Fruit fly (Drosophila melanogaster) whole organism, embryonic: ENCODE measurements around the gene mRpL3.

ENCODE experiments used
- ATbp ChIP-seq: fragments of 200-800 bp; sonication (Bioruptor generic); optimal IDR thresholded peaks from 2 replicates; lab custom pipeline; 2017; ENCODE audit warnings: missing biosample characterization, mild to moderate bottlenecking, missing genetic modification characterization, missing genetic modification reagents
- CG10209 ChIP-seq: fragments of 200-800 bp; sonication (Bioruptor generic); optimal IDR thresholded peaks from 3 replicates; lab custom pipeline; 2017; ENCODE audit warnings: missing biosample characterization, mild to moderate bottlenecking, missing genetic modification characterization, missing genetic modification reagents
- CG1024 ChIP-seq: fragments of 200-800 bp; sonication (Bioruptor generic); IDR thresholded peaks from 2 replicates; pipeline ENCODE4 v1.3.6; 2022; ENCODE audit warnings: missing biosample characterization, missing genetic modification characterization
- CG10979 ChIP-seq: fragments of 200-800 bp; sonication (Bioruptor generic); optimal IDR thresholded peaks from 2 replicates; lab custom pipeline; 2018; ENCODE audit warnings: missing biosample characterization, mild to moderate bottlenecking, missing genetic modification characterization, moderate library complexity
- CG11398 ChIP-seq: fragments of 200-800 bp; sonication (Bioruptor generic); optimal IDR thresholded peaks from 2 replicates; lab custom pipeline; 2016; ENCODE audit warnings: missing biosample characterization, missing genetic modification characterization
- CG17802 ChIP-seq: fragments of 200-800 bp; sonication (Bioruptor generic); optimal IDR thresholded peaks from 2 replicates; lab custom pipeline; 2018; ENCODE audit warnings: missing biosample characterization, mild to moderate bottlenecking, missing genetic modification characterization, moderate library complexity
- CG30403 ChIP-seq: fragments of 200-800 bp; sonication (Bioruptor generic); optimal IDR thresholded peaks from 3 replicates; lab custom pipeline; 2016; ENCODE audit warnings: missing biosample characterization, missing genetic modification characterization
- CG3065 ChIP-seq: fragments of 200-800 bp; sonication (Bioruptor generic); optimal IDR thresholded peaks from 2 replicates; lab custom pipeline; 2016; ENCODE audit warnings: missing biosample characterization, missing genetic modification characterization
- CG5245 ChIP-seq: fragments of 200-800 bp; sonication (Bioruptor generic); optimal IDR thresholded peaks from 3 replicates; lab custom pipeline; 2016; ENCODE audit warnings: missing biosample characterization, missing genetic modification characterization
- CG6854 ChIP-seq: fragments of 200-800 bp; sonication (Bioruptor generic); optimal IDR thresholded peaks from 3 replicates; lab custom pipeline; 2017; ENCODE audit warnings: missing biosample characterization, mild to moderate bottlenecking, missing genetic modification characterization
- CG7357 ChIP-seq: fragments of 200-800 bp; sonication (Bioruptor generic); IDR thresholded peaks from 3 replicates; pipeline ENCODE4 v1.3.6; 2022; ENCODE audit warnings: missing biosample characterization, missing genetic modification characterization
- CG8281 ChIP-seq: fragments of 200-800 bp; sonication (Bioruptor generic); optimal IDR thresholded peaks from 2 replicates; lab custom pipeline; 2018; ENCODE audit warnings: missing biosample characterization, mild to moderate bottlenecking, missing genetic modification characterization, moderate library complexity
- CG8290 ChIP-seq, 3 experiments: fragments of 200-800 bp; sonication (Bioruptor generic); optimal IDR thresholded peaks; 2 replicates each; lab custom pipeline; 2016 to 2019; ENCODE audit warnings: missing biosample characterization in 3 of 3, missing genetic modification characterization in 3 of 3, mild to moderate bottlenecking in 2 of 3, moderate library complexity in 1 of 3
- CG8478 ChIP-seq: fragments of >200 bp; optimal IDR thresholded peaks from 2 replicates; lab custom pipeline; 2018
- Dad ChIP-seq: fragments of 200-800 bp; sonication (Bioruptor generic); optimal IDR thresholded peaks from 3 replicates; lab custom pipeline; 2016; ENCODE audit warnings: missing biosample characterization, missing genetic modification characterization
- Dbx ChIP-seq: fragments of 200-800 bp; sonication (Bioruptor generic); IDR thresholded peaks from 3 replicates; pipeline ENCODE4 v1.3.6; 2022; ENCODE audit warnings: missing biosample characterization, missing genetic modification characterization
- Hmx ChIP-seq: fragments of 200-800 bp; sonication (Bioruptor generic); optimal IDR thresholded peaks from 2 replicates; lab custom pipeline; 2016; ENCODE audit warnings: missing biosample characterization, missing genetic modification characterization
- Hr51 ChIP-seq, 2 experiments: fragments of 200-800 bp; sonication (Bioruptor generic); optimal IDR thresholded peaks; 2 replicates in 1 of 2; 3 replicates in 1 of 2; lab custom pipeline; 2016 to 2018; ENCODE audit warnings: missing biosample characterization in 2 of 2, missing genetic modification characterization in 2 of 2, mild to moderate bottlenecking in 1 of 2, moderate library complexity in 1 of 2
- Hr78 ChIP-seq, 2 experiments: fragments of 200-800 bp in 1 of 2; fragments of >200 bp in 1 of 2; sonication (Bioruptor generic) in 1 of 2; optimal IDR thresholded peaks; 2 replicates each; lab custom pipeline; 2017 to 2019; ENCODE audit warnings: missing biosample characterization in 2 of 2, missing genetic modification characterization in 2 of 2, mild to moderate bottlenecking in 1 of 2, moderate library complexity in 1 of 2
- MESR4 ChIP-seq: fragments of 200-800 bp; sonication (Bioruptor generic); optimal IDR thresholded peaks from 2 replicates; lab custom pipeline; 2018; ENCODE audit warnings: missing biosample characterization, mild to moderate bottlenecking, missing genetic modification characterization, moderate library complexity
- Nf-YC ChIP-seq: fragments of 200-800 bp; optimal IDR thresholded peaks from 3 replicates; lab custom pipeline; 2019; ENCODE audit warnings: missing biosample characterization, mild to moderate bottlenecking, missing genetic modification characterization, moderate library complexity
- NfI ChIP-seq: fragments of 200-800 bp; sonication (Bioruptor generic); optimal IDR thresholded peaks from 3 replicates; lab custom pipeline; 2018; ENCODE audit warnings: missing biosample characterization, mild to moderate bottlenecking, missing genetic modification characterization, moderate library complexity
- Ptx1 ChIP-seq: fragments of 200-800 bp; sonication (Bioruptor generic); IDR thresholded peaks from 2 replicates; pipeline ENCODE4 v1.3.6; 2022; ENCODE audit warnings: missing biosample characterization, missing genetic modification characterization
- Sin3A ChIP-seq: fragments of >200 bp; optimal IDR thresholded peaks from 2 replicates; lab custom pipeline; 2018
- Six4 ChIP-seq: fragments of 200-800 bp; sonication (Bioruptor generic); optimal IDR thresholded peaks from 2 replicates; lab custom pipeline; 2016; ENCODE audit warnings: missing biosample characterization, missing genetic modification characterization
- Trl ChIP-seq, 3 experiments: fragments of >200 bp in 2 of 3; fragments of 200-800 bp in 1 of 3; sonication (Bioruptor generic) in 1 of 3; optimal IDR thresholded peaks; 2 replicates in 1 of 3; 3 replicates in 2 of 3; lab custom pipeline; 2016 to 2017; ENCODE audit warnings: missing biosample characterization in 1 of 3, missing genetic modification characterization in 1 of 3
- bowl ChIP-seq: fragments of 200-800 bp; sonication (Bioruptor generic); IDR thresholded peaks from 2 replicates; pipeline ENCODE4 v1.3.6; 2022; ENCODE audit warnings: missing biosample characterization, missing genetic modification characterization
- bsh ChIP-seq, 2 experiments: fragments of 200-800 bp; sonication (Bioruptor generic); optimal IDR thresholded peaks; 2 replicates each; lab custom pipeline; 2017 to 2018; ENCODE audit warnings: mild to moderate bottlenecking in 2 of 2, missing biosample characterization in 2 of 2, missing genetic modification characterization in 2 of 2, moderate library complexity in 1 of 2
- chinmo ChIP-seq: fragments of 200-800 bp; sonication (Bioruptor generic); IDR thresholded peaks from 4 replicates; pipeline ENCODE4 v1.3.6; 2022; ENCODE audit warnings: missing biosample characterization, missing genetic modification characterization; ENCODE audit not compliant: partially characterized antibody
- gfzf ChIP-seq: fragments of 200-800 bp; sonication (Bioruptor generic); optimal IDR thresholded peaks from 2 replicates; lab custom pipeline; 2016; ENCODE audit warnings: missing biosample characterization, mild to moderate bottlenecking, missing genetic modification characterization, moderate library complexity
- gt ChIP-seq: fragments of 200-800 bp; sonication (Bioruptor generic); IDR thresholded peaks from 2 replicates; pipeline ENCODE4 v1.3.6; 2022; ENCODE audit warnings: missing biosample characterization, missing genetic modification characterization
- hbn ChIP-seq: fragments of 200-800 bp; sonication (Bioruptor generic); IDR thresholded peaks from 2 replicates; pipeline ENCODE4 v1.3.6; 2022; ENCODE audit warnings: missing biosample characterization, missing genetic modification characterization; ENCODE audit not compliant: partially characterized antibody
- hkb ChIP-seq, 2 experiments: fragments of 200-800 bp in 1 of 2; fragments of >200 bp in 1 of 2; sonication (Bioruptor generic) in 1 of 2; IDR thresholded peaks in 1 of 2; optimal IDR thresholded peaks in 1 of 2; 2 replicates each; pipeline versions ENCODE4 v1.3.6 to Lab custom; 2017 to 2022; ENCODE audit warnings: missing biosample characterization in 1 of 2, missing genetic modification characterization in 1 of 2
- ken ChIP-seq: fragments of 200-800 bp; sonication (Bioruptor generic); IDR thresholded peaks from 3 replicates; pipeline ENCODE4 v1.3.6; 2022; ENCODE audit warnings: missing biosample characterization, missing genetic modification characterization
- lab ChIP-seq: fragments of 200-800 bp; sonication (Bioruptor generic); optimal IDR thresholded peaks from 3 replicates; lab custom pipeline; 2017; ENCODE audit warnings: missing biosample characterization, missing genetic modification characterization, mild to moderate bottlenecking, moderate library complexity, missing genetic modification reagents
- lilli ChIP-seq: fragments of 200-800 bp; sonication (Bioruptor generic); optimal IDR thresholded peaks from 3 replicates; lab custom pipeline; 2016; ENCODE audit warnings: missing biosample characterization, missing genetic modification characterization
- phol ChIP-seq: fragments of 200-800 bp; sonication (Bioruptor generic); optimal IDR thresholded peaks from 3 replicates; lab custom pipeline; 2018; ENCODE audit warnings: missing biosample characterization, mild to moderate bottlenecking, missing genetic modification characterization, moderate library complexity
- sens ChIP-seq: fragments of 200-800 bp; sonication (Bioruptor generic); peaks from one replicate; lab custom pipeline; 2016; ENCODE audit warnings: missing biosample characterization, missing genetic modification characterization
- slbo ChIP-seq: fragments of 200-800 bp; sonication (Bioruptor generic); IDR thresholded peaks from 2 replicates; pipeline ENCODE4 v1.3.6; 2022; ENCODE audit warnings: missing biosample characterization, missing genetic modification characterization
- sob ChIP-seq: fragments of 200-800 bp; sonication (Bioruptor generic); IDR thresholded peaks from 2 replicates; pipeline ENCODE4 v1.3.6; 2022; ENCODE audit warnings: missing biosample characterization, missing genetic modification characterization
- tna ChIP-seq: fragments of 200-800 bp; sonication (Bioruptor generic); IDR thresholded peaks from 2 replicates; pipeline ENCODE4 v1.3.6; 2022; ENCODE audit warnings: missing biosample characterization, missing genetic modification characterization; ENCODE audit not compliant: partially characterized antibody
- trem ChIP-seq: fragments of 200-800 bp; optimal IDR thresholded peaks from 3 replicates; lab custom pipeline; 2019; ENCODE audit warnings: missing biosample characterization, mild to moderate bottlenecking, missing genetic modification characterization, moderate library complexity
- unpg ChIP-seq: fragments of 200-800 bp; sonication (Bioruptor generic); optimal IDR thresholded peaks from 3 replicates; lab custom pipeline; 2018; ENCODE audit warnings: missing biosample characterization, mild to moderate bottlenecking, missing genetic modification characterization, moderate library complexity
- usp ChIP-seq: fragments of >200 bp; optimal IDR thresholded peaks from 2 replicates; lab custom pipeline; 2017; ENCODE audit warnings: missing biosample characterization, missing genetic modification characterization
- wdn ChIP-seq: fragments of 200-800 bp; sonication (Bioruptor generic); IDR thresholded peaks from 2 replicates; pipeline ENCODE4 v1.3.6; 2022; ENCODE audit warnings: missing biosample characterization, missing genetic modification characterization
- zen2 ChIP-seq: fragments of 200-800 bp; sonication (Bioruptor generic); IDR thresholded peaks from 3 replicates; pipeline ENCODE4 v1.3.6; 2022; ENCODE audit warnings: missing biosample characterization, missing genetic modification characterization; ENCODE audit not compliant: partially characterized antibody

The mRpL3 gene

dm6 chrX:15802880-15803650 lies 42.0 kb downstream of the mRpL3 start (continued):
- TF ChIP-seq MESR4 (GFP tag; lab: Kevin White, UChicago): peak; percentile 22
- TF ChIP-seq ATbp: peak; percentile 29
- no peak for TF ChIP-seq Sin3A (lab: Kevin White, UChicago)
- TF ChIP-seq CG7357 (GFP tag; lab: Robert Waterston, UW): peak; percentile 76
- peak; percentile 69 for TF ChIP-seq CG8290 (GFP tag; optimal IDR thresholded peaks at IDR 0.05; lab: Kevin White, UChicago)
- TF ChIP-seq CG8290 (tag; optimal IDR thresholded peaks at IDR 0.05; lab: Kevin White, UChicago): peak in 1 of 2 experiments; percentile 65
- peak; percentile 3 for TF ChIP-seq CG5245 (GFP tag; lab: Kevin White, UChicago)
- TF ChIP-seq Nf-YC (tag; lab: Kevin White, UChicago): peak; percentile 88
- no peak for TF ChIP-seq sob (GFP tag; lab: Robert Waterston, UW)
- peak; percentile 69 for TF ChIP-seq zen2 (GFP tag; lab: Robert Waterston, UW)
- TF ChIP-seq CG30403 (GFP tag; lab: Kevin White, UChicago): peak; percentile 10
- peak; percentile 23 for TF ChIP-seq NfI (GFP tag; lab: Kevin White, UChicago)
- peak in 1 of 2 experiments; percentile 21 for TF ChIP-seq bsh (GFP tag; optimal IDR thresholded peaks at IDR 0.05; lab: Kevin White, UChicago)
- TF ChIP-seq CG8281 (tag; lab: Kevin White, UChicago): no peak
- TF ChIP-seq lilli (GFP tag; lab: Kevin White, UChicago): peak; percentile 23
- TF ChIP-seq gfzf (GFP tag; lab: Kevin White, UChicago): peak; percentile 38
- TF ChIP-seq CG10209 (GFP tag; lab: Kevin White, UChicago): peak; percentile 5
- TF ChIP-seq Dbx: 0 out of 3 replicates have a peak, but pooled peaks have one; percentile 16
- TF ChIP-seq Hr51 (GFP tag; optimal IDR thresholded peaks at IDR 0.05; lab: Kevin White, UChicago): peak in 1 of 2 experiments; percentile 30
- peak; percentile 38; the same call in 1 of the 2 replicates for TF ChIP-seq tna (GFP tag; lab: Robert Waterston, UW)
- TF ChIP-seq unpg: peak; percentile 24
- peak; percentile 66; the same call in 1 of the 2 replicates for TF ChIP-seq hbn
- TF ChIP-seq lab: peak; percentile 10
- TF ChIP-seq hkb (optimal IDR thresholded peaks at IDR 0.05; lab: Kevin White, UChicago): no peak
- no peak for TF ChIP-seq hkb (GFP tag; IDR thresholded peaks at IDR 0.05; lab: Robert Waterston, UW)
- TF ChIP-seq slbo (GFP tag; lab: Robert Waterston, UW): peak; percentile 41
- 0 out of 2 replicates have a peak, but pooled peaks have one; percentile 25 for TF ChIP-seq CG1024
- peak; percentile 43 for TF ChIP-seq phol (tag; lab: Kevin White, UChicago)
- peak; percentile 53 for TF ChIP-seq CG17802 (tag; lab: Kevin White, UChicago)
- TF ChIP-seq Six4 (GFP tag; lab: Kevin White, UChicago): peak; percentile 17

dm6 chrX:15803764-15804563 lies 42.9 kb downstream of the mRpL3 start, which contains the start of the genes PGRP-LE and sd:
PGRP-LE (minus strand) TSS chrX:15803880.
sd (plus strand) TSS chrX:15804370.
- TF ChIP-seq CG3065 (GFP tag; lab: Kevin White, UChicago): no peak
- TF ChIP-seq sens (GFP tag; lab: Kevin White, UChicago): peak; percentile 78
- TF ChIP-seq chinmo (GFP tag; lab: Robert Waterston, UW): peak; percentile 72; the same call in 2 of the 4 replicates
- no peak for TF ChIP-seq ken (GFP tag; lab: Robert Waterston, UW)
- no peak for TF ChIP-seq trem
- no peak for TF ChIP-seq usp (GFP tag; lab: Kevin White, UChicago)
- TF ChIP-seq CG6854 (GFP tag; lab: Kevin White, UChicago): no peak
- no peak for TF ChIP-seq CG10979 (tag; lab: Kevin White, UChicago)
- no peak for TF ChIP-seq gt (GFP tag; lab: Robert Waterston, UW)
- no peak for TF ChIP-seq bowl (GFP tag; lab: Robert Waterston, UW)
- TF ChIP-seq Trl (optimal IDR thresholded peaks at IDR 0.05; lab: Kevin White, UChicago): peak; percentile 93 to 98
- TF ChIP-seq Trl (GFP tag; optimal IDR thresholded peaks at IDR 0.05; lab: Kevin White, UChicago): no peak
- TF ChIP-seq Dad (GFP tag; lab: Kevin White, UChicago): no peak
- TF ChIP-seq CG8478 (lab: Kevin White, UChicago): no peak
- no peak for TF ChIP-seq Ptx1
- no peak for TF ChIP-seq Hr78 (GFP tag; optimal IDR thresholded peaks at IDR 0.05; lab: Kevin White, UChicago)
- no peak for TF ChIP-seq wdn (GFP tag; lab: Robert Waterston, UW)
- no peak for TF ChIP-seq CG11398 (GFP tag; lab: Kevin White, UChicago)
- TF ChIP-seq Hmx (GFP tag; lab: Kevin White, UChicago): peak; percentile 34
